Fruit fly (Drosophila melanogaster): Measurements from ENCODE around the gene CG46026.

DNA sequence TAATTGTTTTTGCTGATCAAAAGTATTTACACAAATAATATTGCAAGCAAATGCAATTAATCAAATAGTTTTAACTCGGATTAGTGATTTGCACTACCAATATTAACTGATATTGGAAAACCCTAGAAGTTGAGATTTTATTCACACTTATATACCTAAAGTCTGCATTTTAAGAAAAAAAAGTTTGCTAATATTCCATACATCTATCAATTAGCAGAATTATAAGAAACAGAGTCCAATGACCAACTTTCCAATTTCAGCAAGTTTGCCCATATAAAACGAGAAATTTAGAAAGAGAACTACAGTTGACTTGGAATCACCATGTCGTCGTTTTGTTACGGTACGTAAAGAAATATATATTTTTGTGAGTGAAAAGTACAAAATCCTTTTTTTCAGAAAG, at the start of gene CG46026:
- no peak for TF ChIP-seq Ets21C (GFP tag; optimal IDR thresholded peaks at IDR 0.05)
- TF ChIP-seq CG8319 (GFP tag; optimal IDR thresholded peaks at IDR 0.05), result no peak
- no peak for TF ChIP-seq CG6276 (GFP tag; optimal IDR thresholded peaks at IDR 0.05)
- no peak for TF ChIP-seq esn (GFP tag; optimal IDR thresholded peaks at IDR 0.05)
- no peak for TF ChIP-seq Sox14 (GFP tag; optimal IDR thresholded peaks at IDR 0.05)
- TF ChIP-seq CG7368 (GFP tag; optimal IDR thresholded peaks at IDR 0.05), result no peak
